Worm (Caenorhabditis elegans) whole organism, early embryonic: ENCODE measurements around the gene garr-1.
"Not testable (repeated sequence)": the region's sequence is repeated elsewhere in the genome, so short reads cannot be mapped to it uniquely, and the experiment has no call there.

Source experiments
- B0310.2 ChIP-seq: sonication (generic microtip); optimal IDR thresholded peaks from 2 replicates; lab custom pipeline; 2016; ENCODE audit warnings: mild to moderate bottlenecking, missing genetic modification characterization, missing compliant biosample characterization
- F13C5.2 ChIP-seq: sonication (generic microtip); optimal IDR thresholded peaks from 2 replicates; lab custom pipeline; 2017; ENCODE audit warnings: mild to moderate bottlenecking, missing genetic modification characterization, inconsistent platforms, missing compliant biosample characterization
- ama-1 ChIP-seq: fragments of 150-350 bp; optimal IDR thresholded peaks from 2 replicates; lab custom pipeline; 2014
- ceh-36 ChIP-seq: sonication (generic microtip); optimal IDR thresholded peaks from 2 replicates; lab custom pipeline; 2016; ENCODE audit warnings: missing genetic modification characterization, inconsistent platforms, missing compliant biosample characterization
- flt-1 ChIP-seq: fragments of 200-800 bp; sonication (Bioruptor generic); IDR thresholded peaks from 2 replicates; pipeline ENCODE4 v1.3.6; 2022; ENCODE audit warnings: missing genetic modification characterization, missing compliant biosample characterization
- hmg-4 ChIP-seq: fragments of 200-800 bp; sonication (Bioruptor generic); optimal IDR thresholded peaks from 2 replicates; lab custom pipeline; 2018; ENCODE audit warnings: mild to moderate bottlenecking, missing genetic modification characterization, missing compliant biosample characterization
- tbx-11 ChIP-seq: fragments of 200-800 bp; sonication (Bioruptor generic); IDR thresholded peaks from 2 replicates; pipeline ENCODE4 v1.3.6; 2022; ENCODE audit warnings: missing genetic modification characterization, missing compliant biosample characterization
- tbx-37 ChIP-seq: fragments of 200-800 bp; sonication (Bioruptor generic); conservative IDR thresholded peaks from 2 replicates; pipeline ENCODE4 v1.3.6; 2022; ENCODE audit warnings: missing genetic modification reagents, missing genetic modification characterization, missing compliant biosample characterization

ce11 chrIV:385150-385937 is 40.6 kb upstream of the garr-1 start, which contains the start of gene rps-24:
- not testable (repeated sequence) for TF ChIP-seq ceh-36 (tag; lab: Kevin White, UChicago); ama-1 (lab: Kevin White, UChicago); B0310.2 (tag; lab: Kevin White, UChicago)
- TF ChIP-seq F13C5.2 (tag; lab: Kevin White, UChicago) (peak; percentile 51), tbx-11 (GFP tag; lab: Robert Waterston, UW) (peak; percentile 53; the same call in 1 of the 2 replicates), hmg-4 (GFP tag; lab: Kevin White, UChicago) (peak; percentile 50), flt-1 (GFP tag; lab: Robert Waterston, UW) (peak; percentile 68; the same call in 1 of the 2 replicates), tbx-37 (GFP tag; lab: Robert Waterston, UW) (peak; percentile 69)
